Fruit fly (Drosophila melanogaster) whole organism, embryonic: ENCODE data around the gene Arpc4.

Experiments
- Ada2b ChIP-seq: fragments of 200-800 bp; sonication (Bioruptor generic); IDR thresholded peaks from 2 replicates; pipeline ENCODE4 v1.3.6; 2022; ENCODE audit warnings: missing biosample characterization, missing genetic modification characterization
- Blimp-1 ChIP-seq: fragments of 200-800 bp; sonication (Bioruptor generic); optimal IDR thresholded peaks from 3 replicates; lab custom pipeline; 2018; ENCODE audit warnings: missing biosample characterization, missing genetic modification characterization, mild to moderate bottlenecking, moderate library complexity, missing genetic modification reagents
- CG10321 ChIP-seq: fragments of 200-800 bp; sonication (Bioruptor generic); IDR thresholded peaks from 2 replicates; pipeline ENCODE4 v1.3.6; 2022; ENCODE audit warnings: missing biosample characterization, missing genetic modification characterization
- CG10462 ChIP-seq: fragments of 200-800 bp; sonication (Bioruptor generic); optimal IDR thresholded peaks from 2 replicates; lab custom pipeline; 2016; ENCODE audit warnings: missing biosample characterization, missing genetic modification characterization
- CG12219 ChIP-seq: fragments of 200-800 bp; sonication (Bioruptor generic); optimal IDR thresholded peaks from 3 replicates; lab custom pipeline; 2018; ENCODE audit warnings: missing biosample characterization, mild to moderate bottlenecking, missing genetic modification characterization
- CG13894 ChIP-seq: fragments of 200-800 bp; sonication (Bioruptor generic); optimal IDR thresholded peaks from 3 replicates; lab custom pipeline; 2018; ENCODE audit warnings: missing biosample characterization, mild to moderate bottlenecking, missing genetic modification characterization, moderate library complexity
- CG14710 ChIP-seq: fragments of 200-800 bp; sonication (Bioruptor generic); optimal IDR thresholded peaks from 3 replicates; lab custom pipeline; 2019; ENCODE audit warnings: missing biosample characterization, mild to moderate bottlenecking, missing genetic modification characterization, moderate library complexity
- CG17829 ChIP-seq: fragments of 200-800 bp; optimal IDR thresholded peaks from 2 replicates; lab custom pipeline; 2019; ENCODE audit warnings: missing biosample characterization, mild to moderate bottlenecking, missing genetic modification characterization, moderate library complexity
- CG34422 ChIP-seq: fragments of 200-800 bp; sonication (Bioruptor generic); IDR thresholded peaks from 3 replicates; pipeline ENCODE4 v1.3.6; 2022; ENCODE audit warnings: missing biosample characterization, missing genetic modification characterization
- CG42726 ChIP-seq: fragments of 200-800 bp; sonication (Bioruptor generic); IDR thresholded peaks from 2 replicates; pipeline ENCODE4 v1.3.6; 2022; ENCODE audit warnings: missing biosample characterization, missing genetic modification characterization; ENCODE audit not compliant: partially characterized antibody
- CG4854 ChIP-seq: fragments of 200-800 bp; sonication (Bioruptor generic); optimal IDR thresholded peaks from 2 replicates; lab custom pipeline; 2016; ENCODE audit warnings: missing biosample characterization, missing genetic modification characterization, inconsistent platforms
- CG6765 ChIP-seq: fragments of 200-800 bp; sonication (Bioruptor generic); optimal IDR thresholded peaks from 3 replicates; lab custom pipeline; 2017; ENCODE audit warnings: missing biosample characterization, mild to moderate bottlenecking, missing genetic modification characterization
- CG7556 ChIP-seq: fragments of 200-800 bp; sonication (Bioruptor generic); optimal IDR thresholded peaks from 2 replicates; lab custom pipeline; 2017; ENCODE audit warnings: missing biosample characterization, mild to moderate bottlenecking, missing genetic modification characterization
- CG8290 ChIP-seq, 3 experiments: fragments of 200-800 bp; sonication (Bioruptor generic); optimal IDR thresholded peaks; 2 replicates each; lab custom pipeline; 2016 to 2019; ENCODE audit warnings: missing biosample characterization in 3 of 3, missing genetic modification characterization in 3 of 3, mild to moderate bottlenecking in 2 of 3, moderate library complexity in 1 of 3
- Camta ChIP-seq: fragments of 200-800 bp; sonication (Bioruptor generic); optimal IDR thresholded peaks from 2 replicates; lab custom pipeline; 2016; ENCODE audit warnings: missing biosample characterization, missing genetic modification characterization
- D19A ChIP-seq: fragments of 200-800 bp; optimal IDR thresholded peaks from 3 replicates; lab custom pipeline; 2019; ENCODE audit warnings: missing biosample characterization, mild to moderate bottlenecking, missing genetic modification characterization, moderate library complexity
- Dad ChIP-seq: fragments of 200-800 bp; sonication (Bioruptor generic); optimal IDR thresholded peaks from 3 replicates; lab custom pipeline; 2016; ENCODE audit warnings: missing biosample characterization, missing genetic modification characterization
- Fer1 ChIP-seq: fragments of 200-800 bp; sonication (Bioruptor generic); optimal IDR thresholded peaks from 2 replicates; lab custom pipeline; 2017; ENCODE audit warnings: missing biosample characterization, mild to moderate bottlenecking, missing genetic modification characterization
- Hr78 ChIP-seq, 2 experiments: fragments of 200-800 bp in 1 of 2; fragments of >200 bp in 1 of 2; sonication (Bioruptor generic) in 1 of 2; optimal IDR thresholded peaks; 2 replicates each; lab custom pipeline; 2017 to 2019; ENCODE audit warnings: missing biosample characterization in 2 of 2, missing genetic modification characterization in 2 of 2, mild to moderate bottlenecking in 1 of 2, moderate library complexity in 1 of 2
- Hsf ChIP-seq: fragments of 200-800 bp; sonication (Bioruptor generic); optimal IDR thresholded peaks from 3 replicates; lab custom pipeline; 2016; ENCODE audit warnings: missing biosample characterization, missing genetic modification characterization
- Jarid2 ChIP-seq: fragments of 200-800 bp; sonication (Bioruptor generic); optimal IDR thresholded peaks from 3 replicates; lab custom pipeline; 2017; ENCODE audit warnings: mild to moderate bottlenecking, missing biosample characterization, missing genetic modification reagents, missing genetic modification characterization
- Med ChIP-seq: fragments of 200-800 bp; sonication (Bioruptor generic); peaks from one replicate; lab custom pipeline; 2016; ENCODE audit warnings: missing biosample characterization, missing genetic modification characterization, mild to moderate bottlenecking, inconsistent platforms, moderate library complexity
- NK7.1 ChIP-seq: fragments of 200-800 bp; sonication (Bioruptor generic); optimal IDR thresholded peaks from 3 replicates; lab custom pipeline; 2016; ENCODE audit warnings: missing biosample characterization, missing genetic modification characterization
- Opbp ChIP-seq: fragments of 200-800 bp; sonication (Bioruptor generic); IDR thresholded peaks from 3 replicates; pipeline ENCODE4 v1.3.6; 2022; ENCODE audit warnings: missing biosample characterization, missing genetic modification characterization; ENCODE audit not compliant: partially characterized antibody
- Rfx ChIP-seq: fragments of 200-800 bp; sonication (Bioruptor generic); IDR thresholded peaks from 2 replicates; pipeline ENCODE4 v1.3.6; 2022; ENCODE audit warnings: missing biosample characterization, missing genetic modification characterization
- Scr ChIP-seq: fragments of 200-800 bp; sonication (Bioruptor generic); IDR thresholded peaks from 2 replicates; pipeline ENCODE4 v1.3.6; 2022; ENCODE audit warnings: missing biosample characterization, missing genetic modification characterization; ENCODE audit not compliant: partially characterized antibody
- Sox100B ChIP-seq: fragments of 200-800 bp; sonication (Bioruptor generic); optimal IDR thresholded peaks from 3 replicates; lab custom pipeline; 2018; ENCODE audit warnings: missing biosample characterization, mild to moderate bottlenecking, missing genetic modification characterization
- ash1 ChIP-seq: fragments of 200-800 bp; sonication (Bioruptor generic); optimal IDR thresholded peaks from 2 replicates; lab custom pipeline; 2018; ENCODE audit warnings: missing biosample characterization, mild to moderate bottlenecking, missing genetic modification characterization
- chn ChIP-seq: fragments of 200-800 bp; sonication (Bioruptor generic); optimal IDR thresholded peaks from 2 replicates; lab custom pipeline; 2016; ENCODE audit warnings: missing biosample characterization, missing genetic modification characterization
- ci ChIP-seq: fragments of 200-800 bp; sonication (Bioruptor generic); IDR thresholded peaks from 3 replicates; pipeline ENCODE4 v1.3.6; 2022; ENCODE audit warnings: missing biosample characterization, missing genetic modification characterization
- dmrt11E ChIP-seq: fragments of 200-800 bp; sonication (Bioruptor generic); optimal IDR thresholded peaks from 3 replicates; lab custom pipeline; 2018; ENCODE audit warnings: missing biosample characterization, mild to moderate bottlenecking, missing genetic modification characterization, moderate library complexity
- dmrt99B ChIP-seq: fragments of 200-800 bp; sonication (Bioruptor generic); optimal IDR thresholded peaks from 2 replicates; lab custom pipeline; 2018; ENCODE audit warnings: missing biosample characterization, mild to moderate bottlenecking, missing genetic modification characterization, moderate library complexity
- eve ChIP-seq, 2 experiments: fragments of >200 bp; optimal IDR thresholded peaks; 2 replicates each; lab custom pipeline; 2017; ENCODE audit warnings: missing biosample characterization in 2 of 2, missing genetic modification characterization in 2 of 2
- ewg ChIP-seq: fragments of 200-800 bp; sonication (Bioruptor generic); optimal IDR thresholded peaks from 3 replicates; lab custom pipeline; 2017; ENCODE audit warnings: mild to moderate bottlenecking, missing biosample characterization, missing genetic modification reagents, missing genetic modification characterization
- fd64A ChIP-seq: fragments of 200-800 bp; sonication (Bioruptor generic); optimal IDR thresholded peaks from 3 replicates; lab custom pipeline; 2018; ENCODE audit warnings: missing biosample characterization, mild to moderate bottlenecking, missing genetic modification characterization
- kni ChIP-seq: fragments of 200-800 bp; sonication (Bioruptor generic); optimal IDR thresholded peaks from 3 replicates; lab custom pipeline; 2017; ENCODE audit warnings: mild to moderate bottlenecking, missing biosample characterization, missing genetic modification reagents, missing genetic modification characterization
- lov ChIP-seq, 2 experiments: fragments of 200-800 bp in 1 of 2; fragments of >200 bp in 1 of 2; sonication (Bioruptor generic) in 1 of 2; IDR thresholded peaks in 1 of 2; optimal IDR thresholded peaks in 1 of 2; 2 replicates in 1 of 2; 3 replicates in 1 of 2; pipeline versions ENCODE4 v1.3.6 to Lab custom; 2017 to 2022; ENCODE audit warnings: missing biosample characterization in 1 of 2, missing genetic modification characterization in 1 of 2
- nau ChIP-seq: fragments of 200-800 bp; sonication (Bioruptor generic); optimal IDR thresholded peaks from 3 replicates; lab custom pipeline; 2017; ENCODE audit warnings: missing biosample characterization, mild to moderate bottlenecking, missing genetic modification characterization, missing genetic modification reagents
- nerfin-1 ChIP-seq: fragments of 200-800 bp; sonication (Bioruptor generic); optimal IDR thresholded peaks from 3 replicates; lab custom pipeline; 2019; ENCODE audit warnings: missing biosample characterization, mild to moderate bottlenecking, missing genetic modification characterization, moderate library complexity
- onecut ChIP-seq: fragments of 200-800 bp; sonication (Bioruptor generic); IDR thresholded peaks from 2 replicates; pipeline ENCODE4 v1.3.6; 2022; ENCODE audit warnings: missing biosample characterization, missing genetic modification characterization
- otp ChIP-seq: fragments of 200-800 bp; sonication (Bioruptor generic); IDR thresholded peaks from 3 replicates; pipeline ENCODE4, ENCODE4 v1.3.6; 2022; ENCODE audit warnings: missing biosample characterization, missing genetic modification characterization
- salm ChIP-seq: fragments of 200-800 bp; sonication (Bioruptor generic); optimal IDR thresholded peaks from 2 replicates; lab custom pipeline; 2018; ENCODE audit warnings: missing biosample characterization, mild to moderate bottlenecking, missing genetic modification characterization
- scrt ChIP-seq: fragments of 200-800 bp; sonication (Bioruptor generic); optimal IDR thresholded peaks from 2 replicates; lab custom pipeline; 2018; ENCODE audit warnings: missing biosample characterization, mild to moderate bottlenecking, missing genetic modification characterization, moderate library complexity
- seq ChIP-seq: fragments of 200-800 bp; sonication (Bioruptor generic); IDR thresholded peaks from 2 replicates; pipeline ENCODE4 v1.3.6; 2022; ENCODE audit warnings: missing biosample characterization, missing genetic modification characterization

Arpc4 gene

DNA sequence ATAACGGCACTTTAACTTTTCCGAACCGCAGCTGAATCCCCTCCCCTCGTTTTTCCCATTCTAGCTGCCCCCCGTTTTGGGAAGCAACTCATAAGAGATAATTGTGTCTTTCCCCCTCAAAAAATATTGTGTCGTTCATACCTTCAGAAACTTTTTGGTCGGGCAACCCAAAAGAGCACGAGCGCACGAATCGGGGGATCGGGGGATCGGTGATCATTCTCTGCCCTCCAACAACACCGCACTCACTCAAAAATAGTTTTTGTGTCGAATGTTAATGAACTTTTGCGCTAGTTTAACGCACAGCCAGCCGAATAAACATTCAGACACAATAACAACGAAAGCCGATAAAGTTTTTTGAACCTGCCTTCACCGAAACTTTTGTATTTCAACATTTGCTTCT lies 34.6 kb upstream of the Arpc4 start (continued):
- no peak for TF ChIP-seq CG10462 (GFP tag; lab: Kevin White, UChicago)
- TF ChIP-seq Ada2b, result no peak

DNA sequence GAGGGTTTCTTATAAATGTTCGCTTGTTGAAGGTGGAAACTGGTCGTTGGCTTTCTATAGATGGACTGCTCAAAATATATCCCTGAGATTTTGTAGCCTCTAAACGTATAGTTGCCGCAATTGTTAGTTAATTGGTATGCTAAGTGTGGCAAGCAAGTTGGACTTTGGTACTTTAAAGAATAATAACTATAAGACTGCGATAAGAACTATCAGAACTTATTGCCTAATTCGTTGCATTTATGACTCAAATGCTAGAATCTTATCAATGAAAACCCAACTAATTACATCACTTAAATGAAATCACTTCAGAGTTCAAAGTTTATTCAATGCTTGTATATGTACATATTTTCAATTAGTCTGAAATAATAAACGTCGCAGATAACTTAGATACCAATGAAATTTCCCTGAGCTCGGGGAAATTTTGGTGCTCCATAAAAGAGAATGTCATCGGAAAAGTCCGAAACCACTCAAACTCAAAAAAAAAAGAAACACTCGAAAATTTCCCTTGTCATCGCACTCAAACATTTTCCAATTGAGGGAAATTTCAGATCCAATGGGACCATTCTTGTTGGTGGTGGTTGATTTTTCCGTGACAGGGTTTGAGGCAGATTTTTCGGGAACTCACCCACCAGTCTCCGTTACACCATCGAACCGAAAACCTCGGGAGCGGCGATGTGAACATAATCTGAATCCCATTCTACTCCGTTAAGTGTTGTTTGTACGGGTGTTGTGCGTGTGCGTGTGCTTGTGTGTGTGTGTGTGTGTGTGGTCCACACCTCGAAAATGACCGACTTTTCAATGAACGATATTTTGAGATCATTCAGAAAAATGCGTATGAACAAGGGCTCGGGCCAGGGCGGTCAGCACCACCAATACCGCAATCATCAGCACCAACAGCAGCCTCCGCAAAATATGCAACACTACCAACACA lies 33.9 kb upstream of the Arpc4 start, which contains the start of gene CG45075:
Gene CG45075 (plus strand): TSS at position 627 of the 931 bp plus-strand sequence.
- TF ChIP-seq eve (GFP tag; optimal IDR thresholded peaks at IDR 0.05; lab: Kevin White, UChicago), result no peak
- no peak for TF ChIP-seq Sox100B (GFP tag; lab: Kevin White, UChicago)
- peak; percentile 38 for TF ChIP-seq nerfin-1 (tag; lab: Kevin White, UChicago)
- peak in 1 of 2 experiments; percentile 69 for TF ChIP-seq Hr78 (GFP tag; optimal IDR thresholded peaks at IDR 0.05; lab: Kevin White, UChicago)
- TF ChIP-seq dmrt11E (tag; lab: Kevin White, UChicago), result no peak
- peak; percentile 27; the same call in 1 of the 2 replicates for TF ChIP-seq Scr (GFP tag; lab: Robert Waterston, UW)
- no peak for TF ChIP-seq Dad (GFP tag; lab: Kevin White, UChicago)
- peak; percentile 1 for TF ChIP-seq fd64A
- TF ChIP-seq CG7556 (GFP tag; lab: Kevin White, UChicago), result no peak
- no peak for TF ChIP-seq CG12219 (GFP tag; lab: Kevin White, UChicago)
- TF ChIP-seq otp (GFP tag; lab: Robert Waterston, UW), result no peak
- no peak for TF ChIP-seq CG8290 (GFP tag; optimal IDR thresholded peaks at IDR 0.05; lab: Kevin White, UChicago)
- TF ChIP-seq CG8290 (tag; optimal IDR thresholded peaks at IDR 0.05; lab: Kevin White, UChicago), result peak in 1 of 2 experiments; percentile 27
- TF ChIP-seq nau (GFP tag; lab: Kevin White, UChicago), result no peak
- TF ChIP-seq onecut (GFP tag; lab: Robert Waterston, UW), result peak; percentile 31; the same call in 1 of the 2 replicates
- peak; percentile 70; the same call in 2 of the 3 replicates for TF ChIP-seq ci (GFP tag; lab: Robert Waterston, UW)
- TF ChIP-seq Opbp (GFP tag; lab: Robert Waterston, UW), result peak; percentile 18; the same call in 1 of the 3 replicates
- TF ChIP-seq CG17829 (tag; lab: Kevin White, UChicago), result peak; percentile 23
- no peak for TF ChIP-seq NK7.1 (GFP tag; lab: Kevin White, UChicago)
- TF ChIP-seq CG42726 (GFP tag; lab: Robert Waterston, UW), result 0 out of 2 replicates have a peak, but pooled peaks have one; percentile 51
- TF ChIP-seq CG6765 (GFP tag; lab: Kevin White, UChicago), result peak; percentile 11
- peak; percentile 10 for TF ChIP-seq dmrt99B (tag; lab: Kevin White, UChicago)
- peak; percentile 11 for TF ChIP-seq Med
- TF ChIP-seq Camta (GFP tag; lab: Kevin White, UChicago), result no peak
- TF ChIP-seq Hsf (GFP tag; lab: Kevin White, UChicago), result no peak
- TF ChIP-seq CG10321, result no peak
- peak; percentile 79 for TF ChIP-seq CG13894
- TF ChIP-seq CG4854 (GFP tag; lab: Kevin White, UChicago), result no peak
- TF ChIP-seq seq (GFP tag; lab: Robert Waterston, UW), result 0 out of 2 replicates have a peak, but pooled peaks have one; percentile 25
- TF ChIP-seq ewg (GFP tag; lab: Kevin White, UChicago), result peak; percentile 17
- TF ChIP-seq lov (optimal IDR thresholded peaks at IDR 0.05; lab: Kevin White, UChicago), result no peak
- no peak for TF ChIP-seq lov (GFP tag; IDR thresholded peaks at IDR 0.05; lab: Robert Waterston, UW)
- peak; percentile 37 for TF ChIP-seq chn (GFP tag; lab: Kevin White, UChicago)
- TF ChIP-seq kni, result peak; percentile 36
- TF ChIP-seq Fer1 (GFP tag; lab: Kevin White, UChicago), result peak; percentile 26
- TF ChIP-seq CG14710, result peak; percentile 0
- TF ChIP-seq Rfx, result no peak
- TF ChIP-seq CG34422 (GFP tag; lab: Robert Waterston, UW), result 0 out of 3 replicates have a peak, but pooled peaks have one; percentile 37
- TF ChIP-seq scrt (GFP tag; lab: Kevin White, UChicago), result peak; percentile 19
- TF ChIP-seq salm, result no peak
- peak; percentile 79 for TF ChIP-seq Jarid2 (GFP tag; lab: Kevin White, UChicago)
- no peak for TF ChIP-seq D19A (tag; lab: Kevin White, UChicago)
- TF ChIP-seq Blimp-1 (GFP tag; lab: Kevin White, UChicago), result peak; percentile 20
- TF ChIP-seq ash1 (GFP tag; lab: Kevin White, UChicago), result no peak
